In the genomic region with DNA sequence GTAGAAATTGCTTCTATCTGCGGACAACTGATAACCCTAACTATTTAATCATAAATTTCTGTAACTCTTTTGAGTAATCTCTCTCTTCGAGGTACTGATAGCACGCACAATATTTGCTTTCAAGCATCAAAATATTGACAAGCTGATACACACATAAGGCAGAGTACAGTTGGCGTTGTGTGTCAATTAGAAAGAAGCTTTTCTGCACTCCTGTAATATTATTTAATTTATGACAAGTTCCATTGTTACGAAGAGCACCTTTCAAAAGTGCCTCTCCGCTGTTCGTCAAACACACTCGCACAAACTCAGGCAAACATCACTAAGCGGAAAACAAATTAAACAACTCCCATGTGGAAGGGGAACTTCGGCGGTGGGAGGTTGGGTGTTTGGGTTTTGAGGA, we compare ENCODE assay signal across 4 fruit fly cellular contexts.
TF ChIP-seq lines count a peak whose summit lies in the region.

No protein-coding gene starts in this region.

- peak; percentile 7 for TF ChIP-seq CTCF in whole organism, embryonic (GFP tag; optimal IDR thresholded peaks at IDR 0.05; lab: Kevin White, UChicago)

TF ChIP-seq in whole organism, adult, 20 proteins besides CTCF, POLR2A, EP300 and RAD21:
- TF ChIP-seq kay (GFP tag; lab: Kevin White, UChicago; ENCODE audit: borderline replicate concordance) (peak; percentile 66), CG1620 (GFP tag; optimal IDR thresholded peaks at IDR 0.05; lab: Kevin White, UChicago) (no peak), CG12768 (GFP tag; optimal IDR thresholded peaks at IDR 0.05; lab: Kevin White, UChicago) (no peak)

TF ChIP-seq in whole organism, embryonic, 481 proteins besides CTCF, POLR2A, EP300 and RAD21 (continues in another document):
- TF ChIP-seq HHEX (GFP tag; optimal IDR thresholded peaks at IDR 0.05; lab: Kevin White, UChicago) (peak; percentile 1), stwl (tag; optimal IDR thresholded peaks at IDR 0.05; lab: Kevin White, UChicago) (no peak), MBD-R2 (GFP tag; IDR thresholded peaks at IDR 0.05; lab: Robert Waterston, UW) (no peak), CG11504 (tag; optimal IDR thresholded peaks at IDR 0.05; lab: Kevin White, UChicago) (peak; percentile 4), odd (GFP tag; optimal IDR thresholded peaks at IDR 0.05; lab: Kevin White, UChicago) (peak; percentile 8), hkb (optimal IDR thresholded peaks at IDR 0.05; lab: Kevin White, UChicago) (no peak), hkb (GFP tag; IDR thresholded peaks at IDR 0.05; lab: Robert Waterston, UW) (no peak), Asciz (GFP tag; optimal IDR thresholded peaks at IDR 0.05; lab: Kevin White, UChicago) (peak; percentile 29), emc (GFP tag; optimal IDR thresholded peaks at IDR 0.05; lab: Kevin White, UChicago) (no peak), CG6683 (GFP tag; optimal IDR thresholded peaks at IDR 0.05; lab: Kevin White, UChicago) (no peak), Oaz (GFP tag; IDR thresholded peaks at IDR 0.05; lab: Robert Waterston, UW) (no peak), CG2120 (GFP tag; optimal IDR thresholded peaks at IDR 0.05; lab: Kevin White, UChicago) (no peak), Ets97D (GFP tag; optimal IDR thresholded peaks at IDR 0.05; lab: Kevin White, UChicago) (no peak), CG15601 (tag; optimal IDR thresholded peaks at IDR 0.05; lab: Kevin White, UChicago) (peak; percentile 24), slp2 (GFP tag; optimal IDR thresholded peaks at IDR 0.05; lab: Kevin White, UChicago) (no peak), toy (GFP tag; IDR thresholded peaks at IDR 0.05; lab: Robert Waterston, UW) (no peak), CG33557 (GFP tag; optimal IDR thresholded peaks at IDR 0.05; lab: Kevin White, UChicago) (peak; percentile 42), Optix (GFP tag; IDR thresholded peaks at IDR 0.05; lab: Robert Waterston, UW) (no peak), gsb-n (tag; optimal IDR thresholded peaks at IDR 0.05; lab: Kevin White, UChicago) (peak; percentile 60), HLHmδ (GFP tag; optimal IDR thresholded peaks at IDR 0.05; lab: Kevin White, UChicago) (no peak), CG13894 (tag; optimal IDR thresholded peaks at IDR 0.05; lab: Kevin White, UChicago) (no peak), gcm2 (GFP tag; optimal IDR thresholded peaks at IDR 0.05; lab: Kevin White, UChicago) (no peak), CG11560 (tag; IDR thresholded peaks at IDR 0.05; lab: Robert Waterston, UW) (no peak), CG31224 (GFP tag; IDR thresholded peaks at IDR 0.05; lab: Robert Waterston, UW) (no peak), chm (GFP tag; IDR thresholded peaks at IDR 0.05; lab: Robert Waterston, UW) (0 out of 2 replicates have a peak, but pooled peaks have one; percentile 40), Bdp1 (GFP tag; optimal IDR thresholded peaks at IDR 0.05; lab: Kevin White, UChicago) (no peak), Hr78 (GFP tag; optimal IDR thresholded peaks at IDR 0.05; lab: Kevin White, UChicago) (no peak), unc-4 (GFP tag; IDR thresholded peaks at IDR 0.05; lab: Robert Waterston, UW; ENCODE audit: partially characterized antibody) (no peak), CG15011 (GFP tag; optimal IDR thresholded peaks at IDR 0.05; lab: Kevin White, UChicago) (peak; percentile 35)

TF ChIP-seq in whole organism, prepupa, 60 proteins besides CTCF, POLR2A, EP300 and RAD21:
- no peak for TF ChIP-seq CG8632 (GFP tag; optimal IDR thresholded peaks at IDR 0.05; lab: Kevin White, UChicago)
- TF ChIP-seq svp (GFP tag; lab: Kevin White, UChicago): peak; percentile 60
- peak; percentile 54 for TF ChIP-seq fkh (GFP tag; optimal IDR thresholded peaks at IDR 0.05; lab: Kevin White, UChicago)

TF ChIP-seq in whole organism, pupa, 21 proteins besides CTCF, POLR2A, EP300 and RAD21:
- no peak for TF ChIP-seq EcR (GFP tag; optimal IDR thresholded peaks at IDR 0.05; lab: Kevin White, UChicago)
- no peak for TF ChIP-seq CG13204 (GFP tag; optimal IDR thresholded peaks at IDR 0.05; lab: Kevin White, UChicago)
- TF ChIP-seq Ets98B (GFP tag; IDR thresholded peaks at IDR 0.05; lab: Robert Waterston, UW): no peak
- TF ChIP-seq fd96Ca (GFP tag; IDR thresholded peaks at IDR 0.05; lab: Robert Waterston, UW): no peak
- TF ChIP-seq CG4496 (GFP tag; IDR thresholded peaks at IDR 0.05; lab: Robert Waterston, UW): 0 out of 3 replicates have a peak, but pooled peaks have one; percentile 21
- TF ChIP-seq CG14655 (GFP tag; optimal IDR thresholded peaks at IDR 0.05; lab: Kevin White, UChicago): no peak
- no peak for TF ChIP-seq gl (tag; optimal IDR thresholded peaks at IDR 0.05; lab: Kevin White, UChicago)
- no peak for TF ChIP-seq CG34367 (tag; optimal IDR thresholded peaks at IDR 0.05; lab: Kevin White, UChicago)
- TF ChIP-seq CG10348 (GFP tag; IDR thresholded peaks at IDR 0.05; lab: Robert Waterston, UW): no peak
